Worm (Caenorhabditis elegans): ENCODE results near the gene F02C12.2.

Gene F02C12.2

ce11 chrX:13387497-13387953 is 11.6 kb downstream of the F02C12.2 start, which contains the start of gene C49F8.3:
C49F8.3 (minus strand) TSS chrX:13387547.
- no peak for TF ChIP-seq nhr-12 (tag; optimal IDR thresholded peaks at IDR 0.05)
- no peak for TF ChIP-seq mab-5 (tag; optimal IDR thresholded peaks at IDR 0.05)
- no peak for TF ChIP-seq hlh-1 (tag; optimal IDR thresholded peaks at IDR 0.05)
- TF ChIP-seq tbx-8 (GFP tag; optimal IDR thresholded peaks at IDR 0.05), result no peak
- no peak for TF ChIP-seq cnd-1 (tag; optimal IDR thresholded peaks at IDR 0.05)
- no peak for TF ChIP-seq pha-4 (tag; optimal IDR thresholded peaks at IDR 0.05)

- TF ChIP-seq sptf-1 (tag; optimal IDR thresholded peaks at IDR 0.05) (no peak), mls-2 (tag; optimal IDR thresholded peaks at IDR 0.05) (no peak), M03D4.4 (tag; optimal IDR thresholded peaks at IDR 0.05) (no peak), mep-1 (tag; optimal IDR thresholded peaks at IDR 0.05) (no peak), lsy-2 (tag; optimal IDR thresholded peaks at IDR 0.05) (no peak), lin-32 (GFP tag; optimal IDR thresholded peaks at IDR 0.05) (no peak), nhr-76 (tag; optimal IDR thresholded peaks at IDR 0.05) (no peak), unc-62 (GFP tag; optimal IDR thresholded peaks at IDR 0.05) (no peak), bed-3 (GFP tag; optimal IDR thresholded peaks at IDR 0.05) (no peak), unc-39 (tag; optimal IDR thresholded peaks at IDR 0.05) (no peak), mab-5 (tag; optimal IDR thresholded peaks at IDR 0.05) (no peak), ham-2 (GFP tag; optimal IDR thresholded peaks at IDR 0.05) (no peak), nhr-2 (tag; optimal IDR thresholded peaks at IDR 0.05) (no peak), hlh-1 (tag; optimal IDR thresholded peaks at IDR 0.05) (no peak), nhr-28 (tag; optimal IDR thresholded peaks at IDR 0.05) (no peak), ceh-39 (tag; optimal IDR thresholded peaks at IDR 0.05) (no peak)
These were observed 14.4 kb downstream of the F02C12.2 start for ce11 chrX:13384743-13385142.

ce11 chrX:13383273-13383672 is 15.8 kb downstream of the F02C12.2 start:
- TF ChIP-seq ceh-43 (GFP tag; optimal IDR thresholded peaks at IDR 0.05) (no peak), nhr-76 (tag; optimal IDR thresholded peaks at IDR 0.05) (no peak), pha-4 (tag; optimal IDR thresholded peaks at IDR 0.05) (no peak)

- TF ChIP-seq elt-3 (tag; optimal IDR thresholded peaks at IDR 0.05), result no peak
- TF ChIP-seq ham-2 (GFP tag; optimal IDR thresholded peaks at IDR 0.05), result no peak
- no peak for TF ChIP-seq elt-1 (tag; optimal IDR thresholded peaks at IDR 0.05; ENCODE audit: borderline replicate concordance, insufficient read depth)
- TF ChIP-seq sptf-1 (tag; optimal IDR thresholded peaks at IDR 0.05), result no peak
- TF ChIP-seq hlh-1 (tag; optimal IDR thresholded peaks at IDR 0.05), result no peak
- no peak for TF ChIP-seq mls-2 (tag; optimal IDR thresholded peaks at IDR 0.05)
- TF ChIP-seq nhr-2 (tag; optimal IDR thresholded peaks at IDR 0.05), result no peak
- TF ChIP-seq ceh-83 (GFP tag; optimal IDR thresholded peaks at IDR 0.05), result no peak
- TF ChIP-seq mep-1 (tag; optimal IDR thresholded peaks at IDR 0.05), result no peak
- TF ChIP-seq tbx-8 (GFP tag; optimal IDR thresholded peaks at IDR 0.05), result no peak
These were observed 18.0 kb downstream of the F02C12.2 start for ce11 chrX:13380988-13381742.

- TF ChIP-seq zip-8 (tag; optimal IDR thresholded peaks at IDR 0.05) (peak; percentile 59), ces-1 (GFP tag; optimal IDR thresholded peaks at IDR 0.05) (no peak)
These were observed 20.0 kb downstream of the F02C12.2 start for ce11 chrX:13379072-13379471.

ce11 chrX:13376851-13377250 is 22.3 kb downstream of the F02C12.2 start, which contains the start of the genes C49F8.14 and gem-1:
C49F8.14 (minus strand) TSS chrX:13376949.
gem-1 (minus strand) TSS chrX:13376992.
- TF ChIP-seq sptf-1 (tag; optimal IDR thresholded peaks at IDR 0.05), result no peak
- no peak for TF ChIP-seq bed-3 (GFP tag; optimal IDR thresholded peaks at IDR 0.05)
- no peak for TF ChIP-seq tbx-8 (GFP tag; optimal IDR thresholded peaks at IDR 0.05)

ce11 chrX:13376185-13376584 is 22.9 kb downstream of the F02C12.2 start:
- no peak for TF ChIP-seq unc-39 (tag; optimal IDR thresholded peaks at IDR 0.05)
- TF ChIP-seq ceh-43 (GFP tag; optimal IDR thresholded peaks at IDR 0.05), result no peak
- no peak for TF ChIP-seq zip-8 (tag; optimal IDR thresholded peaks at IDR 0.05)
- TF ChIP-seq ceh-39 (tag; optimal IDR thresholded peaks at IDR 0.05), result no peak
- no peak for TF ChIP-seq lsy-2 (tag; optimal IDR thresholded peaks at IDR 0.05)
- TF ChIP-seq snpc-4 (tag; optimal IDR thresholded peaks at IDR 0.05), result no peak
- TF ChIP-seq pha-4 (tag; optimal IDR thresholded peaks at IDR 0.05), result no peak
- TF ChIP-seq tbx-8 (GFP tag; optimal IDR thresholded peaks at IDR 0.05), result no peak
- TF ChIP-seq sptf-1 (tag; optimal IDR thresholded peaks at IDR 0.05), result no peak
- TF ChIP-seq elt-3 (tag; optimal IDR thresholded peaks at IDR 0.05), result no peak
- no peak for TF ChIP-seq nhr-76 (tag; optimal IDR thresholded peaks at IDR 0.05)
- no peak for TF ChIP-seq sem-2 (GFP tag; optimal IDR thresholded peaks at IDR 0.05)
- no peak for TF ChIP-seq unc-120 (tag; optimal IDR thresholded peaks at IDR 0.05; ENCODE audit: poor library complexity, severe bottlenecking)
- no peak for TF ChIP-seq drap-1 (GFP tag; optimal IDR thresholded peaks at IDR 0.05)
- TF ChIP-seq nhr-12 (tag; optimal IDR thresholded peaks at IDR 0.05), result no peak
- TF ChIP-seq unc-62 (GFP tag; optimal IDR thresholded peaks at IDR 0.05), result no peak
- no peak for TF ChIP-seq M03D4.4 (tag; optimal IDR thresholded peaks at IDR 0.05)
